Worm (Caenorhabditis elegans) whole organism, late embryonic: ENCODE results near the gene srlf-2.

Source experiments
- K09A11.1 ChIP-seq: sonication (generic microtip); optimal IDR thresholded peaks from 2 replicates; lab custom pipeline; 2017; ENCODE audit warnings: antibody characterized with exemption, mild to moderate bottlenecking, missing genetic modification characterization, missing compliant biosample characterization; ENCODE audit not compliant: insufficient read depth
- ama-1 ChIP-seq: fragments of 150-350 bp; optimal IDR thresholded peaks from 2 replicates; lab custom pipeline; 2014
- hlh-8 ChIP-seq: sonication (generic microtip); optimal IDR thresholded peaks from 2 replicates; lab custom pipeline; 2016; ENCODE audit warnings: missing genotype, missing genetic modification characterization, missing compliant biosample characterization
- pha-4 ChIP-seq: fragments of 150-350 bp; optimal IDR thresholded peaks from 2 replicates; lab custom pipeline; 2018; ENCODE audit warnings: missing biosample characterization, missing genetic modification reagents, missing genetic modification characterization
- pqm-1 ChIP-seq: sonication (generic microtip); optimal IDR thresholded peaks from 2 replicates; lab custom pipeline; 2016; ENCODE audit warnings: missing genetic modification characterization, missing compliant biosample characterization
- tbx-2 ChIP-seq: sonication (generic microtip); optimal IDR thresholded peaks from 2 replicates; lab custom pipeline; 2016; ENCODE audit warnings: missing genetic modification characterization, missing compliant biosample characterization
- unc-55 ChIP-seq: sonication (generic microtip); optimal IDR thresholded peaks from 2 replicates; lab custom pipeline; 2017; ENCODE audit warnings: missing biosample characterization, missing genetic modification reagents, missing genetic modification characterization
- ztf-16 ChIP-seq: sonication (generic microtip); optimal IDR thresholded peaks from 2 replicates; lab custom pipeline; 2017; ENCODE audit warnings: missing genetic modification characterization, missing compliant biosample characterization

- no peak for TF ChIP-seq ztf-16 (tag; lab: Kevin White, UChicago)
- TF ChIP-seq ama-1 (lab: Kevin White, UChicago) = no peak
- no peak for TF ChIP-seq unc-55 (GFP tag; lab: Kevin White, UChicago)
- no peak for TF ChIP-seq pqm-1 (tag; lab: Kevin White, UChicago)
- no peak for TF ChIP-seq pha-4 (tag; lab: Kevin White, UChicago)
- no peak for TF ChIP-seq hlh-8 (tag; lab: Kevin White, UChicago)
- no peak for TF ChIP-seq tbx-2 (tag; lab: Kevin White, UChicago)
- TF ChIP-seq K09A11.1 (tag; lab: Kevin White, UChicago) = no peak
These were observed 29.9 kb downstream of the srlf-2 start for ce11 chrIV:8519949-8520348.
